Fruit fly (Drosophila melanogaster) whole organism, embryonic: ENCODE results near the gene CG46304.

ENCODE experiments used
- Aef1 ChIP-seq: fragments of 200-800 bp; sonication (Bioruptor generic); IDR thresholded peaks from 3 replicates; pipeline ENCODE4 v1.3.6; 2022; ENCODE audit warnings: missing biosample characterization, missing genetic modification characterization
- BtbVII ChIP-seq: fragments of 200-800 bp; sonication (Bioruptor generic); optimal IDR thresholded peaks from 3 replicates; lab custom pipeline; 2017; ENCODE audit warnings: missing biosample characterization, mild to moderate bottlenecking, missing genetic modification characterization
- CG10274 ChIP-seq: fragments of 200-800 bp; sonication (Bioruptor generic); optimal IDR thresholded peaks from 3 replicates; lab custom pipeline; 2017; ENCODE audit warnings: missing biosample characterization, mild to moderate bottlenecking, missing genetic modification characterization
- CG10543 ChIP-seq: fragments of 200-800 bp; sonication (Bioruptor generic); optimal IDR thresholded peaks from 3 replicates; lab custom pipeline; 2017; ENCODE audit warnings: missing biosample characterization, mild to moderate bottlenecking, missing genetic modification characterization, moderate library complexity
- CG12942 ChIP-seq: fragments of 200-800 bp; sonication (Bioruptor generic); optimal IDR thresholded peaks from 3 replicates; lab custom pipeline; 2016; ENCODE audit warnings: missing biosample characterization, missing genetic modification characterization
- CG14050 ChIP-seq: fragments of 200-800 bp; sonication (Bioruptor generic); IDR thresholded peaks from 3 replicates; pipeline ENCODE4 v1.3.6; 2022; ENCODE audit warnings: missing biosample characterization, missing genetic modification characterization
- CG15011 ChIP-seq: fragments of 200-800 bp; sonication (Bioruptor generic); optimal IDR thresholded peaks from 3 replicates; lab custom pipeline; 2018; ENCODE audit warnings: missing biosample characterization, mild to moderate bottlenecking, missing genetic modification characterization
- CG1529 ChIP-seq: fragments of 200-800 bp; sonication (Bioruptor generic); optimal IDR thresholded peaks from 3 replicates; lab custom pipeline; 2018; ENCODE audit warnings: missing biosample characterization, missing genetic modification characterization
- CG1647 ChIP-seq: fragments of 200-800 bp; sonication (Bioruptor generic); optimal IDR thresholded peaks from 3 replicates; lab custom pipeline; 2016; ENCODE audit warnings: missing biosample characterization, missing genetic modification characterization
- CG17186 ChIP-seq: fragments of 200-800 bp; sonication (Bioruptor generic); optimal IDR thresholded peaks from 3 replicates; lab custom pipeline; 2017; ENCODE audit warnings: missing biosample characterization, missing genetic modification reagents, missing genetic modification characterization
- CG31441 ChIP-seq: fragments of 200-800 bp; sonication (Bioruptor generic); IDR thresholded peaks from 2 replicates; pipeline ENCODE4 v1.3.6; 2022; ENCODE audit warnings: missing biosample characterization, missing genetic modification characterization
- CG33557 ChIP-seq: fragments of 200-800 bp; sonication (Bioruptor generic); optimal IDR thresholded peaks from 2 replicates; lab custom pipeline; 2019; ENCODE audit warnings: missing biosample characterization, mild to moderate bottlenecking, missing genetic modification characterization, moderate library complexity
- CG3726 ChIP-seq: fragments of 200-800 bp; sonication (Bioruptor generic); IDR thresholded peaks from 3 replicates; pipeline ENCODE4, ENCODE4 v1.3.6; 2022; ENCODE audit warnings: missing biosample characterization, missing genetic modification characterization
- CG42726 ChIP-seq: fragments of 200-800 bp; sonication (Bioruptor generic); IDR thresholded peaks from 2 replicates; pipeline ENCODE4 v1.3.6; 2022; ENCODE audit warnings: missing biosample characterization, missing genetic modification characterization; ENCODE audit not compliant: partially characterized antibody
- CG4820 ChIP-seq: fragments of 200-800 bp; sonication (Bioruptor generic); optimal IDR thresholded peaks from 3 replicates; lab custom pipeline; 2016; ENCODE audit warnings: missing biosample characterization, missing genetic modification characterization
- CG6689 ChIP-seq: fragments of 200-800 bp; sonication (Bioruptor generic); IDR thresholded peaks from 2 replicates; pipeline ENCODE4 v1.3.6; 2022; ENCODE audit warnings: missing biosample characterization, missing genetic modification characterization
- CG7357 ChIP-seq: fragments of 200-800 bp; sonication (Bioruptor generic); IDR thresholded peaks from 3 replicates; pipeline ENCODE4 v1.3.6; 2022; ENCODE audit warnings: missing biosample characterization, missing genetic modification characterization
- CG8290 ChIP-seq, 3 experiments: fragments of 200-800 bp; sonication (Bioruptor generic); optimal IDR thresholded peaks; 2 replicates each; lab custom pipeline; 2016 to 2019; ENCODE audit warnings: missing biosample characterization in 3 of 3, missing genetic modification characterization in 3 of 3, mild to moderate bottlenecking in 2 of 3, moderate library complexity in 1 of 3
- CG8924 ChIP-seq: fragments of 200-800 bp; optimal IDR thresholded peaks from 3 replicates; lab custom pipeline; 2019; ENCODE audit warnings: missing biosample characterization, mild to moderate bottlenecking, missing genetic modification characterization, moderate library complexity
- CkIIα-i1 ChIP-seq: fragments of 200-800 bp; sonication (Bioruptor generic); IDR thresholded peaks from 2 replicates; pipeline ENCODE4 v1.3.6; 2022; ENCODE audit warnings: missing biosample characterization, missing genetic modification characterization
- D19A ChIP-seq: fragments of 200-800 bp; optimal IDR thresholded peaks from 3 replicates; lab custom pipeline; 2019; ENCODE audit warnings: missing biosample characterization, mild to moderate bottlenecking, missing genetic modification characterization, moderate library complexity
- Dfd ChIP-seq, 2 experiments: fragments of >200 bp; optimal IDR thresholded peaks; 2 replicates each; lab custom pipeline; 2017; ENCODE audit warnings: missing biosample characterization in 2 of 2, missing genetic modification characterization in 2 of 2
- Doc3 ChIP-seq: fragments of 200-800 bp; sonication (Bioruptor generic); IDR thresholded peaks from 3 replicates; pipeline ENCODE4 v1.3.6; 2022; ENCODE audit warnings: missing biosample characterization, missing genetic modification characterization; ENCODE audit not compliant: partially characterized antibody
- Elba2 ChIP-seq: fragments of 200-800 bp; sonication (Bioruptor generic); optimal IDR thresholded peaks from 3 replicates; lab custom pipeline; 2016; ENCODE audit warnings: missing biosample characterization, missing genetic modification characterization
- Ets97D ChIP-seq: fragments of 200-800 bp; sonication (Bioruptor generic); optimal IDR thresholded peaks from 3 replicates; lab custom pipeline; 2016; ENCODE audit warnings: missing biosample characterization, missing genetic modification characterization
- HLH3B ChIP-seq: fragments of 200-800 bp; sonication (Bioruptor generic); IDR thresholded peaks from 2 replicates; pipeline ENCODE4 v1.3.6; 2022; ENCODE audit warnings: missing biosample characterization, missing genetic modification characterization
- Lim3 ChIP-seq: fragments of 200-800 bp; sonication (Bioruptor generic); IDR thresholded peaks from 2 replicates; pipeline ENCODE4 v1.3.6; 2022; ENCODE audit warnings: missing biosample characterization, missing genetic modification characterization
- Myb ChIP-seq: fragments of 200-800 bp; sonication (Bioruptor generic); optimal IDR thresholded peaks from 2 replicates; lab custom pipeline; 2016; ENCODE audit warnings: missing biosample characterization, missing genetic modification characterization
- Nf-YB ChIP-seq: fragments of 200-800 bp; sonication (Bioruptor generic); optimal IDR thresholded peaks from 3 replicates; lab custom pipeline; 2019; ENCODE audit warnings: missing biosample characterization, mild to moderate bottlenecking, missing genetic modification characterization, moderate library complexity
- Ravus ChIP-seq: fragments of 200-800 bp; sonication (Bioruptor generic); IDR thresholded peaks from 2 replicates; pipeline ENCODE4 v1.3.6; 2022; ENCODE audit warnings: missing biosample characterization, missing genetic modification characterization
- Side ChIP-seq: fragments of 200-800 bp; sonication (Bioruptor generic); optimal IDR thresholded peaks from 2 replicates; lab custom pipeline; 2016; ENCODE audit warnings: missing biosample characterization, missing genetic modification characterization
- Sry-δ ChIP-seq: fragments of 200-800 bp; sonication (Bioruptor generic); optimal IDR thresholded peaks from 2 replicates; lab custom pipeline; 2016; ENCODE audit warnings: missing biosample characterization, missing genetic modification characterization
- Tbp ChIP-seq: fragments of >200 bp; optimal IDR thresholded peaks from 2 replicates; lab custom pipeline; 2018; ENCODE audit warnings: missing biosample characterization, missing genetic modification characterization
- aop ChIP-seq: fragments of 200-800 bp; sonication (Bioruptor generic); IDR thresholded peaks from 2 replicates; pipeline ENCODE4 v1.3.6; 2022; ENCODE audit warnings: missing biosample characterization, missing genetic modification characterization
- chn ChIP-seq: fragments of 200-800 bp; sonication (Bioruptor generic); optimal IDR thresholded peaks from 2 replicates; lab custom pipeline; 2016; ENCODE audit warnings: missing biosample characterization, missing genetic modification characterization
- crc ChIP-seq: fragments of 200-800 bp; sonication (Bioruptor generic); optimal IDR thresholded peaks from 2 replicates; lab custom pipeline; 2016; ENCODE audit warnings: missing biosample characterization, missing genetic modification characterization
- da ChIP-seq: fragments of 200-800 bp; sonication (Bioruptor generic); optimal IDR thresholded peaks from 2 replicates; lab custom pipeline; 2016; ENCODE audit warnings: missing biosample characterization, missing genetic modification characterization
- dmrt99B ChIP-seq: fragments of 200-800 bp; sonication (Bioruptor generic); optimal IDR thresholded peaks from 2 replicates; lab custom pipeline; 2018; ENCODE audit warnings: missing biosample characterization, mild to moderate bottlenecking, missing genetic modification characterization, moderate library complexity
- fru ChIP-seq: fragments of >200 bp; optimal IDR thresholded peaks from 2 replicates; lab custom pipeline; 2017
- grau ChIP-seq: fragments of 200-800 bp; optimal IDR thresholded peaks from 3 replicates; lab custom pipeline; 2019; ENCODE audit warnings: missing biosample characterization, mild to moderate bottlenecking, missing genetic modification characterization, moderate library complexity
- hbn ChIP-seq: fragments of 200-800 bp; sonication (Bioruptor generic); IDR thresholded peaks from 2 replicates; pipeline ENCODE4 v1.3.6; 2022; ENCODE audit warnings: missing biosample characterization, missing genetic modification characterization; ENCODE audit not compliant: partially characterized antibody
- inv ChIP-seq: fragments of 200-800 bp; sonication (Bioruptor generic); IDR thresholded peaks from 2 replicates; pipeline ENCODE4 v1.3.6; 2022; ENCODE audit warnings: missing biosample characterization, missing genetic modification characterization; ENCODE audit not compliant: partially characterized antibody
- pfk ChIP-seq: fragments of 200-800 bp; sonication (Bioruptor generic); optimal IDR thresholded peaks from 2 replicates; lab custom pipeline; 2018; ENCODE audit warnings: missing biosample characterization, mild to moderate bottlenecking, missing genetic modification characterization, moderate library complexity
- prd ChIP-seq, 3 experiments: fragments of >200 bp in 2 of 3; fragments of 200-800 bp in 1 of 3; sonication (Bioruptor generic) in 1 of 3; optimal IDR thresholded peaks in 2 of 3; IDR thresholded peaks in 1 of 3; 2 replicates in 2 of 3; 3 replicates in 1 of 3; pipeline versions ENCODE4 v1.3.6 to Lab custom; 2017 to 2022; ENCODE audit warnings: missing biosample characterization in 1 of 3, missing genetic modification characterization in 1 of 3
- sd ChIP-seq: fragments of 200-800 bp; sonication (Bioruptor generic); optimal IDR thresholded peaks from 3 replicates; lab custom pipeline; 2018; ENCODE audit warnings: missing biosample characterization, mild to moderate bottlenecking, missing genetic modification characterization, moderate library complexity
- sna ChIP-seq: fragments of 200-800 bp; sonication (Bioruptor generic); IDR thresholded peaks from 2 replicates; pipeline ENCODE4 v1.3.6; 2022; ENCODE audit warnings: missing biosample characterization, missing genetic modification characterization; ENCODE audit not compliant: partially characterized antibody
- sr ChIP-seq: fragments of 200-800 bp; sonication (Bioruptor generic); IDR thresholded peaks from 3 replicates; pipeline ENCODE4 v1.3.6; 2022; ENCODE audit warnings: missing biosample characterization, missing genetic modification characterization
- zen ChIP-seq: fragments of 200-800 bp; sonication (Bioruptor generic); optimal IDR thresholded peaks from 3 replicates; lab custom pipeline; 2018; ENCODE audit warnings: missing biosample characterization, mild to moderate bottlenecking, missing genetic modification characterization, moderate library complexity
- zf30C ChIP-seq: fragments of 200-800 bp; sonication (Bioruptor generic); optimal IDR thresholded peaks from 3 replicates; lab custom pipeline; 2018; ENCODE audit warnings: missing biosample characterization, mild to moderate bottlenecking, missing genetic modification characterization

CG46304 gene

DNA sequence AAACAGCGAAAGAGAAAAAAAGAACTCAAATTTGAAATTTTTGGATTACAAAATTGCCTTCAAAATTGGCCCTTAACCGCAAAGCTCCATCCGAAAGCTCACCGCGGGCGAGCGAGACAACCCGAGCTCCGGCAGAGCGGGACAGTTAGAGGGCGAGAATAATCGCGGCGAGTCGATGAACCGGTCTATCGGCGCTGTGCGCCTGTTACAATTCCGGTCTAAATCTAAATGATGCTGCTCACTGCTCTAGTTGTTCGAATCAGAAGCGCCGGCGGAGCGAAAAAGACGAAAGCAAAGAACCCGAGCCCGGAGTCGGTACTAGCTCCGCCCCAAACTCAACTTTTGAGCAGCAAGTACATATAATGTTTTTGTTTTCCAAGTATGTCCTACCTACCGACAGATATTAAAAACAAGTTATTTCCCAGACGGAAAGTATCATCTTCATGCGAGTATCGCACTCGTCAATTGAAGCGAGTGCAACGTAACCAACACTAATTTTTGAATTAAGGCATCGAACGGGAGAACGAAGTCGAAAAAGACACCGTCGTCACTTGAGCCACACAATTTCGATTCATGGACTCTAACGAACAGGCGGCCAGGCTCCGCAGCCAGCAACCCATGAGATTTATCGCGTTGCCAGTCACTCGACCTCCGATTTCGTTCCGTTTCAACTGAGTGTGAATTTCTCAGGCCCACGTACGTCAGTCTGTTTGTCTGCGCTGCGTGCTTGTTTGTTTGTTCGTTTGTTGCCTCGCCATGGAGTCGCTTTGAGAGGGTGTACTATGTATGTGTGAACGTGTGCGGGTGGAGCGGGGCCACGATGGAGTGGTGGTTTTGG, 1.7 kb upstream of the CG46304 start (continued):
- TF ChIP-seq HLH3B (GFP tag; lab: Robert Waterston, UW) = no peak
- TF ChIP-seq Aef1 (GFP tag; lab: Robert Waterston, UW) = no peak
- no peak for TF ChIP-seq aop (GFP tag; lab: Robert Waterston, UW)
- TF ChIP-seq CG33557 (GFP tag; lab: Kevin White, UChicago) = no peak
- TF ChIP-seq Side = no peak
- no peak for TF ChIP-seq CG15011 (GFP tag; lab: Kevin White, UChicago)
- peak; percentile 61 for TF ChIP-seq Sry-δ (GFP tag; lab: Kevin White, UChicago)
- TF ChIP-seq sd = peak; percentile 54
- peak; percentile 1 for TF ChIP-seq CG8924 (tag; lab: Kevin White, UChicago)
- no peak for TF ChIP-seq sna (GFP tag; lab: Robert Waterston, UW)
- no peak for TF ChIP-seq da (GFP tag; lab: Kevin White, UChicago)
- no peak for TF ChIP-seq Ravus (GFP tag; lab: Robert Waterston, UW)
- TF ChIP-seq CG10543 (GFP tag; lab: Kevin White, UChicago) = peak; percentile 82
- peak; percentile 23 for TF ChIP-seq D19A (tag; lab: Kevin White, UChicago)
- TF ChIP-seq Myb (GFP tag; lab: Kevin White, UChicago) = no peak
- no peak for TF ChIP-seq CG6689 (GFP tag; lab: Robert Waterston, UW)
- TF ChIP-seq Lim3 (GFP tag; lab: Robert Waterston, UW) = no peak
- TF ChIP-seq CG17186 = no peak
- no peak for TF ChIP-seq CG42726 (GFP tag; lab: Robert Waterston, UW)
- TF ChIP-seq CG3726 (GFP tag; lab: Robert Waterston, UW) = no peak
- no peak for TF ChIP-seq CG4820 (GFP tag; lab: Kevin White, UChicago)
- TF ChIP-seq CG12942 = no peak
- no peak for TF ChIP-seq Elba2 (GFP tag; lab: Kevin White, UChicago)
- no peak for TF ChIP-seq CG1647 (GFP tag; lab: Kevin White, UChicago)
- no peak for TF ChIP-seq grau (tag; lab: Kevin White, UChicago)
- TF ChIP-seq Tbp (GFP tag; lab: Kevin White, UChicago) = no peak
- no peak for TF ChIP-seq CG10274 (GFP tag; lab: Kevin White, UChicago)
- TF ChIP-seq zf30C (GFP tag; lab: Kevin White, UChicago) = no peak
- no peak for TF ChIP-seq sr (GFP tag; lab: Robert Waterston, UW)
- no peak for TF ChIP-seq prd (optimal IDR thresholded peaks at IDR 0.05; lab: Kevin White, UChicago)
- no peak for TF ChIP-seq prd (GFP tag; IDR thresholded peaks at IDR 0.05; lab: Robert Waterston, UW)
- TF ChIP-seq crc (GFP tag; lab: Kevin White, UChicago) = no peak
- no peak for TF ChIP-seq Dfd (GFP tag; optimal IDR thresholded peaks at IDR 0.05; lab: Kevin White, UChicago)
- no peak for TF ChIP-seq chn
- TF ChIP-seq CkIIα-i1 (GFP tag; lab: Robert Waterston, UW) = no peak
- peak; percentile 23 for TF ChIP-seq Nf-YB (GFP tag; lab: Kevin White, UChicago)
- TF ChIP-seq hbn = no peak
- no peak for TF ChIP-seq Doc3 (GFP tag; lab: Robert Waterston, UW)
- no peak for TF ChIP-seq CG8290 (GFP tag; optimal IDR thresholded peaks at IDR 0.05; lab: Kevin White, UChicago)
- TF ChIP-seq CG8290 (tag; optimal IDR thresholded peaks at IDR 0.05; lab: Kevin White, UChicago) = peak in 1 of 2 experiments; percentile 76
- peak; percentile 38 for TF ChIP-seq dmrt99B (tag; lab: Kevin White, UChicago)
- peak; percentile 45 for TF ChIP-seq Ets97D (GFP tag; lab: Kevin White, UChicago)
- TF ChIP-seq BtbVII (GFP tag; lab: Kevin White, UChicago) = peak; percentile 12
- no peak for TF ChIP-seq CG1529
- no peak for TF ChIP-seq CG31441
- peak; percentile 93 for TF ChIP-seq pfk (GFP tag; lab: Kevin White, UChicago)
- TF ChIP-seq fru = no peak
- TF ChIP-seq CG7357 (GFP tag; lab: Robert Waterston, UW) = no peak
- no peak for TF ChIP-seq CG14050
- no peak for TF ChIP-seq zen (tag; lab: Kevin White, UChicago)
- no peak for TF ChIP-seq inv (GFP tag; lab: Robert Waterston, UW)
